Fruit fly (Drosophila melanogaster): Measurements from ENCODE around the gene CG34377.

CG34377 gene

DNA sequence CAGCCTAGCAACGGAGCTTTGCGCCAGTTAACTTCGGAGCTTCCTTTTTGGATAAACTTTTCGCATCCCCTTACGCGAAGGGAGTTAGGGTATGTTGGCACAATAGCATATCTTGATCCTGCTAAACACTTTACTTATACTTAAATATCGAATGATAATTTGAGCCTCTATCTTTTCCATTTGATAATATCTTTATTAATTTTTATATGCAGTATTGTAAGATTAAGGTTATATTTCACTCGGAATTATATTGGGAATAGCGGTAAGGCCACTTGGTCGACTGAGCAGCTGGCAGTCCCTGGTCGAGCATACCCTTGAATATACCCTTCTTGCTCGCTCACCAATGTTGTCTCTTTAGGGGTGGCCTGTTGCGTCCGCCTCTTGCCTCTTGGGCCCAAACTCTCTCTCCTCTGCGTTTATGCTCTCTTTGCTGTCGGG is 44.9 kb upstream of the CG34377 start (continued):
- TF ChIP-seq fd3F (GFP tag; optimal IDR thresholded peaks at IDR 0.05): peak; percentile 12
- no peak for TF ChIP-seq zen2 (GFP tag; IDR thresholded peaks at IDR 0.05; ENCODE audit: partially characterized antibody)
- no peak for TF ChIP-seq exex (tag; optimal IDR thresholded peaks at IDR 0.05)
- TF ChIP-seq E2f1 (GFP tag; IDR thresholded peaks at IDR 0.05): peak; percentile 60
- peak; percentile 7 for TF ChIP-seq CG14710 (tag; optimal IDR thresholded peaks at IDR 0.05)
- TF ChIP-seq dmrt11E (tag; optimal IDR thresholded peaks at IDR 0.05): peak; percentile 13
- TF ChIP-seq CG12659 (GFP tag; optimal IDR thresholded peaks at IDR 0.05): peak; percentile 59
- TF ChIP-seq bcd (GFP tag; optimal IDR thresholded peaks at IDR 0.05): peak; percentile 65
- TF ChIP-seq scrt (GFP tag; optimal IDR thresholded peaks at IDR 0.05): peak; percentile 96
- no peak for TF ChIP-seq Lhr (GFP tag; optimal IDR thresholded peaks at IDR 0.05)
- TF ChIP-seq CG12071 (GFP tag; optimal IDR thresholded peaks at IDR 0.05): peak; percentile 6
- peak; percentile 19 for TF ChIP-seq CG8359 (GFP tag; optimal IDR thresholded peaks at IDR 0.05; ENCODE audit: borderline replicate concordance)
- peak in 1 of 2 experiments; percentile 9 for TF ChIP-seq Eip74EF (GFP tag; optimal IDR thresholded peaks at IDR 0.05)
- TF ChIP-seq esg (GFP tag; conservative IDR thresholded peaks at IDR 0.05): peak; percentile 73
- TF ChIP-seq Oaz (GFP tag; IDR thresholded peaks at IDR 0.05): 0 out of 2 replicates have a peak, but pooled peaks have one; percentile 60
- TF ChIP-seq hkb (optimal IDR thresholded peaks at IDR 0.05): no peak
- peak; percentile 70 for TF ChIP-seq hkb (GFP tag; IDR thresholded peaks at IDR 0.05)
- peak; percentile 38; the same call in 1 of the 2 replicates for TF ChIP-seq MBD-R2 (GFP tag; IDR thresholded peaks at IDR 0.05)
- peak; percentile 74 for TF ChIP-seq Fer1 (GFP tag; optimal IDR thresholded peaks at IDR 0.05)
- TF ChIP-seq Deaf1 (tag; optimal IDR thresholded peaks at IDR 0.05): peak; percentile 54
- TF ChIP-seq CG1603 (tag; optimal IDR thresholded peaks at IDR 0.05): peak; percentile 34
- peak; percentile 8 for TF ChIP-seq run (tag; optimal IDR thresholded peaks at IDR 0.05)
- peak; percentile 59 for TF ChIP-seq CG31224 (GFP tag; IDR thresholded peaks at IDR 0.05)
- peak; percentile 31 for TF ChIP-seq CG12299 (tag; optimal IDR thresholded peaks at IDR 0.05)
- TF ChIP-seq cwo (GFP tag; optimal IDR thresholded peaks at IDR 0.05): peak; percentile 55
- peak; percentile 44 for TF ChIP-seq CG6272 (GFP tag; IDR thresholded peaks at IDR 0.05)
- TF ChIP-seq kni (GFP tag; optimal IDR thresholded peaks at IDR 0.05): no peak
- no peak for TF ChIP-seq z (GFP tag; IDR thresholded peaks at IDR 0.05)
- TF ChIP-seq Pdp1 (GFP tag; optimal IDR thresholded peaks at IDR 0.05): peak in 1 of 2 experiments; percentile 73
- TF ChIP-seq sd (tag; optimal IDR thresholded peaks at IDR 0.05): no peak
- TF ChIP-seq pfk (GFP tag; optimal IDR thresholded peaks at IDR 0.05): no peak
- TF ChIP-seq unpg (GFP tag; optimal IDR thresholded peaks at IDR 0.05): peak; percentile 57
- peak; percentile 82 for TF ChIP-seq dmrt99B (tag; optimal IDR thresholded peaks at IDR 0.05)
- peak; percentile 52 for TF ChIP-seq az2 (GFP tag; optimal IDR thresholded peaks at IDR 0.05)
- TF ChIP-seq YL-1 (GFP tag; optimal IDR thresholded peaks at IDR 0.05): no peak
- peak; percentile 14 for TF ChIP-seq Chrac-16 (GFP tag; optimal IDR thresholded peaks at IDR 0.05)
- peak; percentile 81; the same call in 1 of the 2 replicates for TF ChIP-seq ranshi (GFP tag; IDR thresholded peaks at IDR 0.05)
- peak; percentile 37 for TF ChIP-seq Hsf (GFP tag; optimal IDR thresholded peaks at IDR 0.05)
- TF ChIP-seq chm (GFP tag; IDR thresholded peaks at IDR 0.05): peak; percentile 77
- peak; percentile 5 for TF ChIP-seq gcm2 (GFP tag; optimal IDR thresholded peaks at IDR 0.05)
- TF ChIP-seq Oli (tag; optimal IDR thresholded peaks at IDR 0.05): peak; percentile 61
- TF ChIP-seq ken (GFP tag; IDR thresholded peaks at IDR 0.05): peak; percentile 76
- no peak for TF ChIP-seq CG8478 (optimal IDR thresholded peaks at IDR 0.05)
- TF ChIP-seq ap (GFP tag; IDR thresholded peaks at IDR 0.05): peak; percentile 61; the same call in 1 of the 2 replicates
- TF ChIP-seq CG5245 (GFP tag; optimal IDR thresholded peaks at IDR 0.05): peak; percentile 32
- TF ChIP-seq Dek (tag; optimal IDR thresholded peaks at IDR 0.05): peak; percentile 49
- TF ChIP-seq CG15696 (tag; optimal IDR thresholded peaks at IDR 0.05): peak; percentile 29
- peak; percentile 84 for TF ChIP-seq ci (GFP tag; IDR thresholded peaks at IDR 0.05)
- peak; percentile 75 for TF ChIP-seq CG30403 (GFP tag; optimal IDR thresholded peaks at IDR 0.05)
- TF ChIP-seq CG17829 (tag; optimal IDR thresholded peaks at IDR 0.05): no peak
